Worm (Caenorhabditis elegans) whole organism, young adult: ENCODE measurements around the gene Y57G11C.1131.
A peak's percentile ranks its signal among the peaks of the same experiment; 100 is the strongest.

Experiments
- D2030.7 ChIP-seq: fragments of 200-800 bp; sonication (Bioruptor generic); IDR thresholded peaks from 2 replicates; pipeline ENCODE4 v1.3.6; 2022; ENCODE audit warnings: missing genetic modification reagents, missing genetic modification characterization, missing compliant biosample characterization
- F10E7.11 ChIP-seq: sonication (generic microtip); optimal IDR thresholded peaks from 2 replicates; lab custom pipeline; 2017; ENCODE audit warnings: mild to moderate bottlenecking, missing genetic modification characterization, moderate library complexity, missing compliant biosample characterization
- F22D6.2 ChIP-seq: sonication (generic microtip); optimal IDR thresholded peaks from 2 replicates; lab custom pipeline; 2016; ENCODE audit warnings: mild to moderate bottlenecking, missing genetic modification characterization, missing compliant biosample characterization
- F37B4.10 ChIP-seq: fragments of 200-800 bp; sonication (Bioruptor generic); IDR thresholded peaks from 2 replicates; pipeline ENCODE4 v1.3.6; 2022; ENCODE audit warnings: missing genetic modification characterization, missing compliant biosample characterization
- F57A8.1 ChIP-seq: fragments of 200-800 bp; sonication (Bioruptor generic); optimal IDR thresholded peaks from 2 replicates; lab custom pipeline; 2018; ENCODE audit warnings: mild to moderate bottlenecking, missing genetic modification characterization, moderate library complexity, missing compliant biosample characterization
- F57C9.4 ChIP-seq: sonication (generic microtip); optimal IDR thresholded peaks from 2 replicates; lab custom pipeline; 2017; ENCODE audit warnings: mild to moderate bottlenecking, missing genetic modification characterization, missing compliant biosample characterization
- T26A5.8 ChIP-seq: sonication (generic microtip); optimal IDR thresholded peaks from 2 replicates; lab custom pipeline; 2016; ENCODE audit warnings: missing genetic modification characterization, missing compliant biosample characterization
- Y53F4B.3 ChIP-seq: fragments of 200-800 bp; sonication (Bioruptor generic); IDR thresholded peaks from 2 replicates; pipeline ENCODE4 v1.3.6; 2022; ENCODE audit warnings: missing genetic modification reagents, missing genetic modification characterization, missing compliant biosample characterization
- Y56A3A.18 ChIP-seq: fragments of 200-800 bp; sonication (Bioruptor generic); IDR thresholded peaks from 2 replicates; pipeline ENCODE4 v1.3.6; 2022; ENCODE audit warnings: missing genetic modification reagents, missing genetic modification characterization, missing compliant biosample characterization
- akir-1 ChIP-seq: fragments of 200-800 bp; sonication (Bioruptor generic); optimal IDR thresholded peaks from 2 replicates; lab custom pipeline; 2018; ENCODE audit warnings: mild to moderate bottlenecking, missing genetic modification characterization, moderate library complexity, missing compliant biosample characterization
- aptf-2 ChIP-seq: fragments of 200-800 bp; sonication (Bioruptor generic); conservative IDR thresholded peaks from 2 replicates; pipeline ENCODE4 v1.3.6; 2022; ENCODE audit warnings: missing genetic modification reagents, missing genetic modification characterization, missing compliant biosample characterization
- atf-7 ChIP-seq: sonication (generic microtip); optimal IDR thresholded peaks from 2 replicates; lab custom pipeline; 2017; ENCODE audit warnings: mild to moderate bottlenecking, missing genetic modification characterization, missing compliant biosample characterization
- athp-1 ChIP-seq: sonication (generic microtip); optimal IDR thresholded peaks from 2 replicates; lab custom pipeline; 2017; ENCODE audit warnings: mild to moderate bottlenecking, missing genetic modification characterization, missing compliant biosample characterization
- attf-5 ChIP-seq: fragments of 200-800 bp; sonication (Bioruptor generic); optimal IDR thresholded peaks from 2 replicates; lab custom pipeline; 2018; ENCODE audit warnings: mild to moderate bottlenecking, missing genetic modification characterization, missing compliant biosample characterization
- attf-6 ChIP-seq: fragments of 200-800 bp; sonication (Bioruptor generic); IDR thresholded peaks from 2 replicates; pipeline ENCODE4 v1.3.6; 2022; ENCODE audit warnings: missing genetic modification reagents, missing genetic modification characterization, missing compliant biosample characterization
- bed-2 ChIP-seq: fragments of 200-800 bp; sonication (Bioruptor generic); IDR thresholded peaks from 2 replicates; pipeline ENCODE4 v1.3.6; 2022; ENCODE audit warnings: missing genetic modification reagents, missing genetic modification characterization, missing compliant biosample characterization
- die-1 ChIP-seq: sonication (generic microtip); optimal IDR thresholded peaks from 2 replicates; lab custom pipeline; 2016; ENCODE audit warnings: missing genotype, mild to moderate bottlenecking, missing genetic modification characterization, missing compliant biosample characterization
- dpff-1 ChIP-seq: sonication (generic microtip); optimal IDR thresholded peaks from 2 replicates; lab custom pipeline; 2017; ENCODE audit warnings: mild to moderate bottlenecking, missing genetic modification characterization, missing compliant biosample characterization
- efl-1 ChIP-seq: fragments of 150-350 bp; optimal IDR thresholded peaks from 2 replicates; lab custom pipeline; 2014; ENCODE audit warnings: missing biosample characterization, missing genetic modification reagents, missing genetic modification characterization
- gei-17 ChIP-seq: fragments of 200-800 bp; sonication (Bioruptor generic); optimal IDR thresholded peaks from 2 replicates; lab custom pipeline; 2018; ENCODE audit warnings: mild to moderate bottlenecking, missing genetic modification characterization, missing compliant biosample characterization
- him-1 ChIP-seq: sonication (generic microtip); optimal IDR thresholded peaks from 2 replicates; lab custom pipeline; 2016; ENCODE audit warnings: missing genotype, missing genetic modification reagents, missing genetic modification characterization, missing compliant biosample characterization
- hlh-12 ChIP-seq: sonication (generic microtip); optimal IDR thresholded peaks from 2 replicates; lab custom pipeline; 2016; ENCODE audit warnings: missing genetic modification characterization, missing compliant biosample characterization
- hmg-1.2 ChIP-seq: fragments of 200-800 bp; sonication (Bioruptor generic); IDR thresholded peaks from 2 replicates; pipeline ENCODE4 v1.3.6; 2022; ENCODE audit warnings: missing genetic modification reagents, missing genetic modification characterization, missing compliant biosample characterization
- hmg-20 ChIP-seq: fragments of 200-800 bp; sonication (Bioruptor generic); IDR thresholded peaks from 2 replicates; pipeline ENCODE4 v1.3.6; 2022; ENCODE audit warnings: missing genetic modification reagents, missing genetic modification characterization, missing compliant biosample characterization
- lin-35 ChIP-seq, 3 experiments: fragments of 150-350 bp in 2 of 3; sonication (generic microtip) in 1 of 3; optimal IDR thresholded peaks; 2 replicates each; lab custom pipeline; 2014 to 2018; ENCODE audit warnings: missing biosample characterization in 3 of 3, missing genetic modification characterization in 3 of 3, missing genetic modification reagents in 3 of 3
- madf-6 ChIP-seq: fragments of 200-800 bp; sonication (Bioruptor generic); IDR thresholded peaks from 2 replicates; pipeline ENCODE4 v1.3.6; 2022; ENCODE audit warnings: missing genetic modification reagents, missing genetic modification characterization, missing compliant biosample characterization
- madf-8 ChIP-seq: fragments of 200-800 bp; sonication (Bioruptor generic); conservative IDR thresholded peaks from 2 replicates; pipeline ENCODE4 v1.3.6; 2022; ENCODE audit warnings: missing genetic modification reagents, missing genetic modification characterization, missing compliant biosample characterization
- mcd-1 ChIP-seq: fragments of 200-800 bp; sonication (Bioruptor generic); IDR thresholded peaks from 2 replicates; pipeline ENCODE4 v1.3.6; 2022; ENCODE audit warnings: missing genetic modification reagents, missing genetic modification characterization, missing compliant biosample characterization
- mes-4 ChIP-seq: sonication (generic microtip); optimal IDR thresholded peaks from 2 replicates; lab custom pipeline; 2016; ENCODE audit warnings: missing genotype, missing genetic modification characterization, missing compliant biosample characterization
- nfya-2 ChIP-seq: fragments of 200-800 bp; sonication (Bioruptor generic); IDR thresholded peaks from 2 replicates; pipeline ENCODE4 v1.3.6; 2022; ENCODE audit warnings: missing genetic modification reagents, missing genetic modification characterization, missing compliant biosample characterization
- nhr-120 ChIP-seq: fragments of 200-800 bp; sonication (Bioruptor generic); IDR thresholded peaks from 2 replicates; pipeline ENCODE4 v1.3.6; 2022; ENCODE audit warnings: missing genetic modification characterization, missing compliant biosample characterization
- nhr-80 ChIP-seq: sonication (generic microtip); optimal IDR thresholded peaks from 2 replicates; lab custom pipeline; 2016; ENCODE audit warnings: missing genetic modification characterization, missing compliant biosample characterization
- nhr-90 ChIP-seq: sonication (generic microtip); optimal IDR thresholded peaks from 2 replicates; lab custom pipeline; 2016; ENCODE audit warnings: missing genotype, mild to moderate bottlenecking, missing genetic modification characterization, missing compliant biosample characterization
- pbrm-1 ChIP-seq: fragments of 200-800 bp; sonication (Bioruptor generic); IDR thresholded peaks from 2 replicates; pipeline ENCODE4 v1.3.6; 2022; ENCODE audit warnings: missing genetic modification reagents, missing genetic modification characterization, missing compliant biosample characterization
- pha-4 ChIP-seq: fragments of 150-350 bp; sonication (generic microtip); optimal IDR thresholded peaks from 2 replicates; lab custom pipeline; 2014; ENCODE audit warnings: missing biosample characterization, missing genetic modification reagents, missing genetic modification characterization
- rec-8 ChIP-seq, 2 experiments: sonication (generic microtip); optimal IDR thresholded peaks; 2 replicates each; lab custom pipeline; 2016; ENCODE audit warnings: mild to moderate bottlenecking in 2 of 2, missing genetic modification characterization in 2 of 2, missing genetic modification reagents in 2 of 2, missing genotype in 2 of 2, missing biosample characterization in 1 of 2, missing compliant biosample characterization in 1 of 2, moderate library complexity in 1 of 2
- snpc-4 ChIP-seq, 5 experiments: fragments of 150-350 bp in 1 of 5; sonication (generic microtip) in 4 of 5; optimal IDR thresholded peaks; 2 replicates each; lab custom pipeline; 2014 to 2018; ENCODE audit warnings: missing genetic modification characterization in 5 of 5, missing biosample characterization in 3 of 5, antibody characterized with exemption in 2 of 5, mild to moderate bottlenecking in 2 of 5, missing compliant biosample characterization in 2 of 5, missing genotype in 2 of 5, moderate library complexity in 2 of 5, missing genetic modification reagents in 1 of 5
- somi-1 ChIP-seq: fragments of 200-800 bp; sonication (Bioruptor generic); optimal IDR thresholded peaks from 2 replicates; lab custom pipeline; 2018; ENCODE audit warnings: mild to moderate bottlenecking, missing genetic modification characterization, missing compliant biosample characterization
- tbp1 ChIP-seq: fragments of 200-800 bp; sonication (Bioruptor generic); optimal IDR thresholded peaks from 2 replicates; lab custom pipeline; 2018; ENCODE audit warnings: mild to moderate bottlenecking, missing genetic modification characterization, missing compliant biosample characterization
- tlf-1 ChIP-seq: fragments of 200-800 bp; sonication (Bioruptor generic); optimal IDR thresholded peaks from 2 replicates; lab custom pipeline; 2018; ENCODE audit warnings: mild to moderate bottlenecking, missing genetic modification characterization, missing compliant biosample characterization
- unc-130 ChIP-seq: sonication (generic microtip); optimal IDR thresholded peaks from 2 replicates; lab custom pipeline; 2016; ENCODE audit warnings: missing genetic modification reagents, missing genetic modification characterization, missing compliant biosample characterization
- unc-62 ChIP-seq: fragments of 150-350 bp; optimal IDR thresholded peaks from 2 replicates; lab custom pipeline; 2014; ENCODE audit warnings: missing biosample characterization, missing genetic modification reagents, missing genetic modification characterization
- ztf-18 ChIP-seq: sonication (generic microtip); optimal IDR thresholded peaks from 2 replicates; lab custom pipeline; 2016; ENCODE audit warnings: missing genotype, mild to moderate bottlenecking, missing genetic modification characterization, missing compliant biosample characterization
- ztf-26 ChIP-seq: sonication (generic microtip); optimal IDR thresholded peaks from 2 replicates; lab custom pipeline; 2017; ENCODE audit warnings: missing genetic modification characterization, missing compliant biosample characterization
- ztf-28 ChIP-seq: fragments of 200-800 bp; sonication (Bioruptor generic); IDR thresholded peaks from 2 replicates; pipeline ENCODE4 v1.3.6; 2022; ENCODE audit warnings: missing genetic modification reagents, missing genetic modification characterization, missing compliant biosample characterization

Y57G11C.1131 gene

ce11 chrIV:14883812-14884211 lies 49.0 kb upstream of the Y57G11C.1131 start (continued):
- TF ChIP-seq lin-35 (GFP tag; optimal IDR thresholded peaks at IDR 0.05; lab: Kevin White, UChicago) (no peak), bed-2 (GFP tag; lab: Robert Waterston, UW) (no peak), T26A5.8 (tag; lab: Kevin White, UChicago) (no peak), F57A8.1 (no peak), hlh-12 (no peak), unc-62 (no peak), unc-130 (GFP tag; lab: Kevin White, UChicago) (no peak), dpff-1 (no peak), gei-17 (GFP tag; lab: Kevin White, UChicago) (no peak), tlf-1 (no peak), rec-8 (tag; optimal IDR thresholded peaks at IDR 0.05; lab: Kevin White, UChicago) (no peak), mcd-1 (GFP tag; lab: Robert Waterston, UW) (no peak), nhr-120 (GFP tag; lab: Robert Waterston, UW) (no peak), athp-1 (tag; lab: Kevin White, UChicago) (no peak), D2030.7 (GFP tag; lab: Robert Waterston, UW) (no peak), madf-8 (GFP tag; lab: Robert Waterston, UW) (no peak), F10E7.11 (tag; lab: Kevin White, UChicago) (no peak), somi-1 (no peak), tbp1 (peak; percentile 41), F37B4.10 (GFP tag; lab: Robert Waterston, UW) (no peak), snpc-4 (GFP tag; optimal IDR thresholded peaks at IDR 0.05; lab: Kevin White, UChicago) (no peak), snpc-4 (tag; optimal IDR thresholded peaks at IDR 0.05; lab: Kevin White, UChicago) (peak in 2 of 4 experiments; percentile 41 to 55), F57C9.4 (tag; lab: Kevin White, UChicago) (no peak), hmg-20 (no peak)

- TF ChIP-seq nhr-80 (peak; percentile 69), ztf-26 (tag; lab: Kevin White, UChicago) (no peak)
Observed at ce11 chrIV:14885584-14885983, 47.2 kb upstream of the Y57G11C.1131 start.

ce11 chrIV:14888889-14889664 lies 43.7 kb upstream of the Y57G11C.1131 start:
- TF ChIP-seq rec-8 (tag; optimal IDR thresholded peaks at IDR 0.05; lab: Kevin White, UChicago), result peak in 1 of 2 experiments; percentile 4
- TF ChIP-seq ztf-18, result peak; percentile 72
- peak; percentile 26 for TF ChIP-seq attf-5 (GFP tag; lab: Kevin White, UChicago)
- TF ChIP-seq nhr-80, result peak; percentile 11
- peak; percentile 44; the same call in 1 of the 2 replicates for TF ChIP-seq madf-6
- no peak for TF ChIP-seq nfya-2 (GFP tag; lab: Robert Waterston, UW)
- TF ChIP-seq attf-6 (GFP tag; lab: Robert Waterston, UW), result peak; percentile 97
- TF ChIP-seq akir-1 (GFP tag; lab: Kevin White, UChicago), result no peak
- TF ChIP-seq pha-4, result no peak
- no peak for TF ChIP-seq Y56A3A.18 (GFP tag; lab: Robert Waterston, UW)
- no peak for TF ChIP-seq T26A5.8 (tag; lab: Kevin White, UChicago)
- peak; percentile 36 for TF ChIP-seq hmg-1.2 (GFP tag; lab: Robert Waterston, UW)
- TF ChIP-seq athp-1 (tag; lab: Kevin White, UChicago), result no peak
- TF ChIP-seq atf-7 (tag; lab: Kevin White, UChicago), result no peak
- TF ChIP-seq Y53F4B.3, result 0 out of 2 replicates have a peak, but pooled peaks have one; percentile 53
- TF ChIP-seq dpff-1, result no peak
- TF ChIP-seq tlf-1, result no peak
- no peak for TF ChIP-seq madf-8 (GFP tag; lab: Robert Waterston, UW)
- peak; percentile 62; the same call in 1 of the 2 replicates for TF ChIP-seq ztf-28 (GFP tag; lab: Robert Waterston, UW)
- TF ChIP-seq him-1, result peak; percentile 60
- TF ChIP-seq aptf-2 (GFP tag; lab: Robert Waterston, UW), result no peak
- peak; percentile 28; the same call in 1 of the 2 replicates for TF ChIP-seq pbrm-1 (GFP tag; lab: Robert Waterston, UW)
- no peak for TF ChIP-seq F22D6.2 (tag; lab: Kevin White, UChicago)
- TF ChIP-seq die-1 (tag; lab: Kevin White, UChicago), result peak; percentile 30
- no peak for TF ChIP-seq mes-4 (tag; lab: Kevin White, UChicago)
- TF ChIP-seq efl-1 (GFP tag; lab: Kevin White, UChicago), result no peak
- peak; percentile 38 for TF ChIP-seq nhr-90 (tag; lab: Kevin White, UChicago)
